Fruit fly (Drosophila melanogaster) ovary, adult (tissue): ENCODE data around the gene CG8191.

ENCODE experiments used
- CG17801 ChIP-seq: fragments of 200-800 bp; optimal IDR thresholded peaks from 2 replicates; lab custom pipeline; 2019; ENCODE audit warnings: missing biosample characterization, mild to moderate bottlenecking, missing genetic modification characterization, moderate library complexity; ENCODE audit not compliant: partially characterized antibody

Gene CG8191

dm6 chrX:15738890-15739550, 7.0 kb downstream of the CG8191 start, which contains the start of the genes CG11679 and CG8206:
Gene CG11679 (minus strand): TSS chrX:15738954.
Gene CG8206 (plus strand): TSS chrX:15739230.
- TF ChIP-seq CG17801, result peak; percentile 79

DNA sequence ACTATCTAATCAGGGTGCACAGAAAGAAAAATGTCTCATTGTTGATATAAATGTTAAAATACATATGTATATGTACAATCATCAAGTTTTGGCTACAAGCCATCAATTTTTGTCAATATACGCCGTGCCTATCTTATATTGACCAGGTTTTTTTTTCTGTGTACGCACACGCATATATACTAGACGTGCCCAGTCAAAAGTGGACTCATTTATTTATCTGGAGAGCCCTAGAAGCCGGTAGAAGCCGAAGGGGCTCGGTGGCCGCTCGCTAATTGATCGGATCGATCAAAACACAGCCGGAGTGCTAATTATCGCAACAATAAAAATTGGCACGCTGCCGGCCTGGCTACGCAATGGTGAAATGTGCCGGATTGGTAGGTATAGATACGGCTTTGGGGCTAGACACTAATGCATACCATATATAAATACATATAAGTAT, 8.3 kb downstream of the CG8191 start:
- TF ChIP-seq CG17801, result peak; percentile 8

DNA sequence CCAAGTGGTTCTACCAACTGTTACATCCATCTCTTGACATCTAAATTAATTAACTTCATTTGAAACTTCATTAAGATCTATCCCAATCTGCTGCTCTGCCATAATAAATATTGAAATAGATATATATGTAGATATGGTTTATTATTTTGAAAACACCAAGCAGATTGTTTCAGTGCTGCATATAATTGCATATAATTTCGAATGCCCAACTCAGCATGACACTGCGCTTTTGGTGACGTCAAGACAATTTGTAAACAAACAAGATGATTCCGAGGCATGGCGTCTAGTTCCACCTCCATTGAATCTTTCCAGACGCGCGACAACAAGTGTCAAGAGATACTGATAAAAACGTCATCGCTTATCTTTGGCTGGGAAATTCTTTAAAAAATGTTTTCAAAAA, 8.9 kb downstream of the CG8191 start:
- TF ChIP-seq CG17801, result no peak

DNA sequence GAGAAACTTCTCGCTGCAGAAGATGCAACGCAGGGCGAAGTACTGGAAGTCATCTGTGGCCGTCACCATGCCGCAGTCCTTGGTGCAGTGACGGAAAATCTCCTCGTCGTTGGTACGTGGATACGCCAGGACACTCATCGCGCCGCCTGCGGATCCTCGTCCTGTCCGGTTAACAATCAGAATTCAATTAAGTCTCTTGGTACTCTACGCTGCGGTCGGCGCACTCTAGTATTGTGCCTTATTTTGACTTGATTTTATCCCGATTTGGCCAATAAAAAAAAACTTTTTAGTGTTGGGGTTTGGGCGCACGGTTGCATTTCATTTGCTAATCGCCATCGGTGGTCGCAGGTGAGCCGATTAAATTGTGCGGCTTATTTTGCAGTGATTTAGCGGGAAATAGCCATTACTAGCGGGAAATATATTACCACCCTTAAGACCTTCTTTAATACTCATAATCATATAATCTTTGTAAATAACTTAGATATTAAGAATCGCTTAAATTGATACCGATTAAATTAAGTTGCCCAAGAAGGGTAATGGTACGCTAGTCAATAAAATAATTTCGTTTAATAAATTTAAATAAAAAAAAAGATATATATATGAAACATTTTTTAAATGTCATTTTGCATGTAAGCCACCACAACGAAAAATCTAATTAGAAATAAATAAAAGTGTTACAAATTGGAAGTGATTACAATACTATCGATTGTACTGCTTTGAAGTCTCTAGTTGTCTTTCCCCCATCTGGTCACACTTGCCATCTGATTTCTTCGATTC, 14.1 kb downstream of the CG8191 start, which contains the start of the genes CG8944 and CCT6:
Gene CG8944 (minus strand): TSS at position 327 of the 777 bp plus-strand sequence.
Gene CCT6 (plus strand): TSS at position 744 of the 777 bp plus-strand sequence.
- peak; percentile 8 for TF ChIP-seq CG17801

DNA sequence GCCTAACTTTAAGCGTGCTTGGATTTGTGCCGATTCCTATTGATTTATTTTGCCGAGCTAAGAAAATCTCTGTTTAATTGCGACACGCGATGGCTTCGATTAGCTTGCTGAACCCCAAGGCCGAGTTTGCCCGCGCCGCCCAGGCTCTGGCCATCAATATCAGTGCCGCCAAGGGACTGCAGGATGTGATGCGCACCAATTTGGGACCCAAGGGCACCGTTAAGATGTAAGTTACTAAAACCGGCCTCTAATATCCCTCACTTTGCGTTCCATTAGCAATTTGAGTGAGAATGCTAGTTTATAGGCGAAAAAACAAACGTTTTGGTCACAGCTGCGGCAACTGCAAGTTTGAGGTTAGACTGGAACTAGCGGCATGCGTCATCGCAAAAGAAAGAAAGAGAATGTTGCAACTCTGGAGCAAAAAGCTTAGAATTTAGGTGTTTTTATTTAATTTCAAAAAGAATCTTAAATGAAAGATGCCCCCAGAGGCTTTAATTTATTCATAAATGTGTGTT, 14.8 kb downstream of the CG8191 start:
- no peak for TF ChIP-seq CG17801

- TF ChIP-seq CG17801, result peak; percentile 52
These were observed 17.0 kb downstream of the CG8191 start, which contains the start of gene Mvd for dm6 chrX:15748945-15749344. Gene Mvd (plus strand): TSS chrX:15749166.

dm6 chrX:15756018-15756417, 24.0 kb downstream of the CG8191 start, which contains the start of gene CG8260:
Gene CG8260 (plus strand): TSS chrX:15756318.
- TF ChIP-seq CG17801, result no peak

dm6 chrX:15758692-15759240, 26.8 kb downstream of the CG8191 start:
- no peak for TF ChIP-seq CG17801

dm6 chrX:15759752-15760446, 27.9 kb downstream of the CG8191 start:
- peak; percentile 1 for TF ChIP-seq CG17801

DNA sequence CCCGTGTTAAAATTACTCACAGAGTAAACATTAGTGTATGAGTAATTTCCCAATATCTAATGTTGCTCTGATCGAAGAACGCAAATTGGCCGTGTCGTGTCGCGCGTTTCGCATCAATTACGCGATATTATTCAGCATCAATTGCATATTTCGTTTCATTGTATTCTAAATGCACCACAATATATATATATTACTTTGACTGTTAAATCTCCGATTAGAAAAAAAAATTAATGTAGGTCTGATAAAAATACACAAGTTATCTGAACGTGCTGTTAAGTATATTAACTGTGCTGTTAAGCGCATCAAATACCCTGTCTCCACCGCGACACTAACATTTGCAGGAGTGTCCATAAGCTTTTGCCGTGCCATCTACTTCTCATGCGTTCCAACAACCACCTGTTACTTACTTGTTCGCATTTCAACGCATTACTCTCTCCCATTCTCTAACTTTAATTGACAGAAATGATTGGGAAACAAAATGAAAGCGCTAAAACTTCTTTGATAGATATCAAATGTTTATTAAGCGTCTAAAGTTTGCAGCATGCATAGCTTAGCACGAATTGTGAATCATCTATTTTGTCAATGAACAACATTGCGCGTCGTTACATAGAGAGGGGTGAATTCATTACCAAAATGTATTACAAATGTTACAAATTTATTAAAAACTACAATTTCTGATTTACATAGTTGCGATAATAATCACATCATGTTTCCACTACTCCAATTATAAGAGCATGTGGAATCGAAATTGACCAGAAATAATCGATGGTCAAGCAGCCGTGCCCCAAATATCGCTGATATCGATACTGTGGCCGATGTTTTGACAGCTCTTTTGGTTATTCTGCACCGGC, 28.7 kb downstream of the CG8191 start, which contains the start of the genes Graf and mRpL3:
Gene Graf (minus strand): TSS at position 287 of the 851 bp plus-strand sequence.
Gene mRpL3 (plus strand): TSS at position 802 of the 851 bp plus-strand sequence.
- TF ChIP-seq CG17801, result no peak

DNA sequence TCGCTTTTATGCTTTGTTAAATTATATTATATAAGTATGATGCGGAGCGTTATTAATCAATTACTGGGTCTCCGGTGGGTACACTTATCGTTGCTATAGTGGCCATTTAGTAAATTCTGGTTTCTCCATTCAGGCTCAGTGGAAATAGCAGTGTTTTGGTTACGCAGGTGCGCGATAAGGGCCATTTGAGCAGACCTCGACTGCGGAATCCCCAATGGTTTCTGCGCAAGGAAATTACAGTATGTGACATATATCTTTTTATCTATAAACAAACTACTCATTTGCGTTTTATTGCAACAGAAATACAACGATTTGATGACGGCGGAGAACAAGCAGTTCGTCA, 29.3 kb downstream of the CG8191 start:
- no peak for TF ChIP-seq CG17801

dm6 chrX:15762723-15763122, 30.7 kb downstream of the CG8191 start, which contains the start of gene Polr3A:
Gene Polr3A (plus strand): TSS chrX:15762956.
- no peak for TF ChIP-seq CG17801

DNA sequence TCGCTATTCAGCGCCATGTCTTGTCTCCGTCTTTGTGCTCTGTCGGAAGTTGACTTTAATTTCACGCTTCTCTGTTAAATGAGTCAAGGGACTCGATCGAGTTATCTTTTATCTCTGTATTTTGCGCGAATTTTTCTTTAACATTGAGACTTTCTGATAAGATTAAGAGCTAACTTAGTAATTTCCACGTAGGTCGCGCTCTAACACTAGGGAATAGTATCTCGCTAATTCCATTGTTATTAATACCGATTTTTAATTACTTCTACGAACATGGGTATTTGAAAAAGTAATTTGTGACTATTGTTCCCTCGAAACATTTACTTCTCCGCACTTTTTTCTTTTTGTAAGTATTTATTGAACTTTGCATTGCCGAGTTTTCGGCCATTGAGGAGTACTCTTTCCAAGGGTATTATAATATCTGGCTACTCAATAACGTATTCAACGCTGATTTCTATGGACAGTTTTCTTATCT, 34.5 kb downstream of the CG8191 start, which contains the start of gene CG8952:
Gene CG8952 (minus strand): TSS at position 51 of the 472 bp plus-strand sequence.
- TF ChIP-seq CG17801, result no peak

DNA sequence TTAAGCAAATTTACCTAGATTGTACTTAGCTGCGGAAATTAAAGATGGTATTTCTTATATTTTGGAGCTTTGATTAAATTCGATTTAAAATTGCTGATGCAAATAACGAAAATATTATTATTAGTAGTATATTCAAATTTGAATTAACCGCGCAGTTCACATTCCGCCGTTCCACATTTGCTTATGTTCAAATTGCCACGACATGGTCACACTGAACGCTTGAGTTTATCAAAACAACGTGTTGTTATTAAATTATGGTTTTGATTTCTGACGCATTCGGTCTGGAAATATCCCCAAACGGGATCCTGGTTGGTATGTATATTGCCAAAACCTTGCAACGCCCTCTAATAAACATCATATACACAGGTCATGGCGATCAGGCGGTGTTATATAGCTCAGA, 37.5 kb downstream of the CG8191 start, which contains the start of gene CG33172:
Gene CG33172 (plus strand): TSS at position 208 of the 400 bp plus-strand sequence.
- no peak for TF ChIP-seq CG17801

dm6 chrX:15772663-15773062, 40.7 kb downstream of the CG8191 start, which contains the start of gene CG43672:
Gene CG43672 (plus strand): TSS chrX:15772963.
- no peak for TF ChIP-seq CG17801
